Fruit fly (Drosophila melanogaster) whole organism, embryonic: ENCODE data around the gene kraken.

Experiments
- ATbp ChIP-seq: fragments of 200-800 bp; sonication (Bioruptor generic); optimal IDR thresholded peaks from 2 replicates; lab custom pipeline; 2017; ENCODE audit warnings: missing biosample characterization, mild to moderate bottlenecking, missing genetic modification characterization, missing genetic modification reagents
- Adf1 ChIP-seq: fragments of 200-800 bp; sonication (Bioruptor generic); IDR thresholded peaks from 2 replicates; pipeline ENCODE4 v1.3.6; 2022; ENCODE audit warnings: missing biosample characterization, missing genetic modification characterization
- Atf6 ChIP-seq: fragments of 200-800 bp; sonication (Bioruptor generic); IDR thresholded peaks from 2 replicates; pipeline ENCODE4 v1.3.6; 2022; ENCODE audit warnings: missing biosample characterization, missing genetic modification characterization
- CG10979 ChIP-seq: fragments of 200-800 bp; sonication (Bioruptor generic); optimal IDR thresholded peaks from 2 replicates; lab custom pipeline; 2018; ENCODE audit warnings: missing biosample characterization, mild to moderate bottlenecking, missing genetic modification characterization, moderate library complexity
- CG11085 ChIP-seq: fragments of 200-800 bp; sonication (Bioruptor generic); IDR thresholded peaks from 2 replicates; pipeline ENCODE4 v1.3.6; 2022; ENCODE audit warnings: missing biosample characterization, missing genetic modification characterization
- CG11504 ChIP-seq: fragments of 200-800 bp; sonication (Bioruptor generic); optimal IDR thresholded peaks from 3 replicates; lab custom pipeline; 2019; ENCODE audit warnings: missing biosample characterization, mild to moderate bottlenecking, missing genetic modification characterization, moderate library complexity
- CG11696 ChIP-seq: fragments of 200-800 bp; sonication (Bioruptor generic); IDR thresholded peaks from 2 replicates; pipeline ENCODE4 v1.3.6; 2022; ENCODE audit warnings: missing biosample characterization, missing genetic modification characterization
- CG12155 ChIP-seq: fragments of 200-800 bp; sonication (Bioruptor generic); optimal IDR thresholded peaks from 3 replicates; lab custom pipeline; 2016; ENCODE audit warnings: missing biosample characterization, missing genetic modification characterization
- CG12769 ChIP-seq: fragments of 200-800 bp; sonication (Bioruptor generic); optimal IDR thresholded peaks from 2 replicates; lab custom pipeline; 2019; ENCODE audit warnings: missing biosample characterization, mild to moderate bottlenecking, missing genetic modification characterization, moderate library complexity
- CG13123 ChIP-seq: fragments of 200-800 bp; sonication (Bioruptor generic); optimal IDR thresholded peaks from 2 replicates; lab custom pipeline; 2016; ENCODE audit warnings: missing biosample characterization, missing genetic modification characterization
- CG17186 ChIP-seq: fragments of 200-800 bp; sonication (Bioruptor generic); optimal IDR thresholded peaks from 3 replicates; lab custom pipeline; 2017; ENCODE audit warnings: missing biosample characterization, missing genetic modification reagents, missing genetic modification characterization
- CG31388 ChIP-seq: fragments of 200-800 bp; sonication (Bioruptor generic); optimal IDR thresholded peaks from 2 replicates; lab custom pipeline; 2016; ENCODE audit warnings: missing biosample characterization, missing genetic modification characterization
- CG6765 ChIP-seq: fragments of 200-800 bp; sonication (Bioruptor generic); optimal IDR thresholded peaks from 3 replicates; lab custom pipeline; 2017; ENCODE audit warnings: missing biosample characterization, mild to moderate bottlenecking, missing genetic modification characterization
- CG7745 ChIP-seq: fragments of 200-800 bp; sonication (Bioruptor generic); optimal IDR thresholded peaks from 2 replicates; lab custom pipeline; 2018; ENCODE audit warnings: missing biosample characterization, mild to moderate bottlenecking, missing genetic modification characterization, moderate library complexity
- CG7786 ChIP-seq: fragments of 200-800 bp; sonication (Bioruptor generic); optimal IDR thresholded peaks from 2 replicates; lab custom pipeline; 2016; ENCODE audit warnings: missing biosample characterization, missing genetic modification characterization
- CG8290 ChIP-seq, 3 experiments: fragments of 200-800 bp; sonication (Bioruptor generic); optimal IDR thresholded peaks; 2 replicates each; lab custom pipeline; 2016 to 2019; ENCODE audit warnings: missing biosample characterization in 3 of 3, missing genetic modification characterization in 3 of 3, mild to moderate bottlenecking in 2 of 3, moderate library complexity in 1 of 3
- CG9609 ChIP-seq: fragments of 200-800 bp; sonication (Bioruptor generic); optimal IDR thresholded peaks from 3 replicates; lab custom pipeline; 2016; ENCODE audit warnings: missing biosample characterization, missing genetic modification characterization
- Doc3 ChIP-seq: fragments of 200-800 bp; sonication (Bioruptor generic); IDR thresholded peaks from 3 replicates; pipeline ENCODE4 v1.3.6; 2022; ENCODE audit warnings: missing biosample characterization, missing genetic modification characterization; ENCODE audit not compliant: partially characterized antibody
- Dp ChIP-seq: fragments of 200-800 bp; sonication (Bioruptor generic); optimal IDR thresholded peaks from 2 replicates; lab custom pipeline; 2018; ENCODE audit warnings: missing biosample characterization, mild to moderate bottlenecking, missing genetic modification characterization, moderate library complexity
- Elba2 ChIP-seq: fragments of 200-800 bp; sonication (Bioruptor generic); optimal IDR thresholded peaks from 3 replicates; lab custom pipeline; 2016; ENCODE audit warnings: missing biosample characterization, missing genetic modification characterization
- Fer1 ChIP-seq: fragments of 200-800 bp; sonication (Bioruptor generic); optimal IDR thresholded peaks from 2 replicates; lab custom pipeline; 2017; ENCODE audit warnings: missing biosample characterization, mild to moderate bottlenecking, missing genetic modification characterization
- Fer3 ChIP-seq: fragments of 200-800 bp; sonication (Bioruptor generic); optimal IDR thresholded peaks from 2 replicates; lab custom pipeline; 2018; ENCODE audit warnings: missing biosample characterization, mild to moderate bottlenecking, missing genetic modification characterization, moderate library complexity
- Gug ChIP-seq: fragments of 200-800 bp; sonication (Bioruptor generic); IDR thresholded peaks from 4 replicates; pipeline ENCODE4 v1.3.6; 2022; ENCODE audit warnings: missing biosample characterization, missing genetic modification characterization
- NC2α ChIP-seq: fragments of 200-800 bp; sonication (Bioruptor generic); optimal IDR thresholded peaks from 2 replicates; lab custom pipeline; 2016; ENCODE audit warnings: missing biosample characterization, missing genetic modification characterization
- Nf-YA ChIP-seq: fragments of 200-800 bp; sonication (Bioruptor generic); IDR thresholded peaks from 2 replicates; pipeline ENCODE4 v1.3.6; 2022; ENCODE audit warnings: missing biosample characterization, missing genetic modification characterization
- Rx ChIP-seq: fragments of 200-800 bp; sonication (Bioruptor generic); IDR thresholded peaks from 2 replicates; pipeline ENCODE4 v1.3.6; 2022; ENCODE audit warnings: missing biosample characterization, missing genetic modification characterization
- TFAM ChIP-seq: fragments of 200-800 bp; sonication (Bioruptor generic); optimal IDR thresholded peaks from 2 replicates; lab custom pipeline; 2017; ENCODE audit warnings: missing biosample characterization, missing genetic modification characterization, inconsistent platforms
- ac ChIP-seq: fragments of 200-800 bp; sonication (Bioruptor generic); optimal IDR thresholded peaks from 3 replicates; lab custom pipeline; 2017; ENCODE audit warnings: missing biosample characterization, mild to moderate bottlenecking, missing genetic modification characterization
- aop ChIP-seq: fragments of 200-800 bp; sonication (Bioruptor generic); IDR thresholded peaks from 2 replicates; pipeline ENCODE4 v1.3.6; 2022; ENCODE audit warnings: missing biosample characterization, missing genetic modification characterization
- bbx ChIP-seq: fragments of 200-800 bp; sonication (Bioruptor generic); IDR thresholded peaks from 2 replicates; pipeline ENCODE4 v1.3.6; 2022; ENCODE audit warnings: missing biosample characterization, missing genetic modification characterization; ENCODE audit not compliant: partially characterized antibody
- bcd ChIP-seq: fragments of 200-800 bp; sonication (Bioruptor generic); optimal IDR thresholded peaks from 2 replicates; lab custom pipeline; 2017; ENCODE audit warnings: missing biosample characterization, mild to moderate bottlenecking, missing genetic modification characterization
- cg ChIP-seq: fragments of 200-800 bp; sonication (Bioruptor generic); optimal IDR thresholded peaks from 3 replicates; lab custom pipeline; 2019; ENCODE audit warnings: missing biosample characterization, mild to moderate bottlenecking, missing genetic modification characterization, moderate library complexity
- croc ChIP-seq: fragments of 200-800 bp; sonication (Bioruptor generic); conservative IDR thresholded peaks from 3 replicates; pipeline ENCODE4 v1.3.6; 2022; ENCODE audit warnings: missing biosample characterization, missing genetic modification characterization
- da ChIP-seq: fragments of 200-800 bp; sonication (Bioruptor generic); optimal IDR thresholded peaks from 2 replicates; lab custom pipeline; 2016; ENCODE audit warnings: missing biosample characterization, missing genetic modification characterization
- danr ChIP-seq: fragments of 200-800 bp; sonication (Bioruptor generic); IDR thresholded peaks from 2 replicates; pipeline ENCODE4 v1.3.6; 2022; ENCODE audit warnings: missing biosample characterization, missing genetic modification characterization
- esg ChIP-seq: fragments of 200-800 bp; sonication (Bioruptor generic); conservative IDR thresholded peaks from 2 replicates; pipeline ENCODE4 v1.3.6; 2022; ENCODE audit warnings: missing biosample characterization, missing genetic modification characterization
- exex ChIP-seq: fragments of 200-800 bp; sonication (Bioruptor generic); optimal IDR thresholded peaks from 4 replicates; lab custom pipeline; 2018; ENCODE audit warnings: missing biosample characterization, mild to moderate bottlenecking, missing genetic modification characterization, moderate library complexity
- gem ChIP-seq: fragments of 200-800 bp; sonication (Bioruptor generic); optimal IDR thresholded peaks from 2 replicates; lab custom pipeline; 2019; ENCODE audit warnings: missing biosample characterization, mild to moderate bottlenecking, missing genetic modification characterization, moderate library complexity
- nerfin-1 ChIP-seq: fragments of 200-800 bp; sonication (Bioruptor generic); optimal IDR thresholded peaks from 3 replicates; lab custom pipeline; 2019; ENCODE audit warnings: missing biosample characterization, mild to moderate bottlenecking, missing genetic modification characterization, moderate library complexity
- oc ChIP-seq: fragments of 200-800 bp; sonication (Bioruptor generic); optimal IDR thresholded peaks from 2 replicates; lab custom pipeline; 2018; ENCODE audit warnings: missing biosample characterization, mild to moderate bottlenecking, missing genetic modification characterization, moderate library complexity
- pb ChIP-seq: fragments of 200-800 bp; sonication (Bioruptor generic); optimal IDR thresholded peaks from 3 replicates; lab custom pipeline; 2016; ENCODE audit warnings: missing biosample characterization, missing genetic modification characterization
- peb ChIP-seq: fragments of 200-800 bp; sonication (Bioruptor generic); IDR thresholded peaks from 2 replicates; pipeline ENCODE4 v1.3.6; 2022; ENCODE audit warnings: missing biosample characterization, missing genetic modification characterization
- pfk ChIP-seq: fragments of 200-800 bp; sonication (Bioruptor generic); optimal IDR thresholded peaks from 2 replicates; lab custom pipeline; 2018; ENCODE audit warnings: missing biosample characterization, mild to moderate bottlenecking, missing genetic modification characterization, moderate library complexity
- psq ChIP-seq: fragments of 200-800 bp; sonication (Bioruptor generic); optimal IDR thresholded peaks from 2 replicates; lab custom pipeline; 2017; ENCODE audit warnings: missing biosample characterization, missing genetic modification characterization
- ranshi ChIP-seq: fragments of 200-800 bp; sonication (Bioruptor generic); IDR thresholded peaks from 2 replicates; pipeline ENCODE4 v1.3.6; 2022; ENCODE audit warnings: missing biosample characterization, missing genetic modification characterization
- toy ChIP-seq: fragments of 200-800 bp; sonication (Bioruptor generic); IDR thresholded peaks from 2 replicates; pipeline ENCODE4 v1.3.6; 2022; ENCODE audit warnings: missing biosample characterization, missing genetic modification characterization
- unpg ChIP-seq: fragments of 200-800 bp; sonication (Bioruptor generic); optimal IDR thresholded peaks from 3 replicates; lab custom pipeline; 2018; ENCODE audit warnings: missing biosample characterization, mild to moderate bottlenecking, missing genetic modification characterization, moderate library complexity
- vfl ChIP-seq: fragments of 200-800 bp; sonication (Bioruptor generic); optimal IDR thresholded peaks from 2 replicates; lab custom pipeline; 2016; ENCODE audit warnings: missing biosample characterization, missing genetic modification characterization
- vnd ChIP-seq: fragments of 200-800 bp; sonication (Bioruptor generic); IDR thresholded peaks from 3 replicates; pipeline ENCODE4 v1.3.6; 2022; ENCODE audit warnings: missing biosample characterization, missing genetic modification characterization; ENCODE audit not compliant: partially characterized antibody

The kraken gene

dm6 chr2L:856690-857488, 4.3 kb downstream of the kraken start (continued):
- TF ChIP-seq pfk (GFP tag; lab: Kevin White, UChicago) (no peak), Dp (GFP tag; lab: Kevin White, UChicago) (no peak), psq (GFP tag; lab: Kevin White, UChicago) (no peak), cg (GFP tag; lab: Kevin White, UChicago) (no peak), vnd (GFP tag; lab: Robert Waterston, UW) (no peak), Elba2 (no peak), gem (tag; lab: Kevin White, UChicago) (peak; percentile 83), CG12155 (GFP tag; lab: Kevin White, UChicago) (peak; percentile 61), toy (GFP tag; lab: Robert Waterston, UW) (no peak), CG31388 (GFP tag; lab: Kevin White, UChicago) (peak; percentile 40), CG13123 (GFP tag; lab: Kevin White, UChicago) (peak; percentile 44), TFAM (GFP tag; lab: Kevin White, UChicago) (no peak), CG8290 (GFP tag; optimal IDR thresholded peaks at IDR 0.05; lab: Kevin White, UChicago) (no peak), CG8290 (tag; optimal IDR thresholded peaks at IDR 0.05; lab: Kevin White, UChicago) (peak in 1 of 2 experiments; percentile 89), danr (GFP tag; lab: Robert Waterston, UW) (peak; percentile 78; the same call in 1 of the 2 replicates), Adf1 (no peak), NC2α (peak; percentile 35), CG7745 (no peak), ranshi (GFP tag; lab: Robert Waterston, UW) (peak; percentile 84), CG11696 (GFP tag; lab: Robert Waterston, UW) (peak; percentile 97), Nf-YA (GFP tag; lab: Robert Waterston, UW) (peak; percentile 81), bbx (no peak), unpg (peak; percentile 80), oc (peak; percentile 84), da (no peak), CG10979 (tag; lab: Kevin White, UChicago) (peak; percentile 84), Gug (GFP tag; lab: Robert Waterston, UW) (peak; percentile 85), aop (GFP tag; lab: Robert Waterston, UW) (peak; percentile 52; the same call in 1 of the 2 replicates), bcd (GFP tag; lab: Kevin White, UChicago) (peak; percentile 74), pb (GFP tag; lab: Kevin White, UChicago) (peak; percentile 55), ATbp (peak; percentile 85), CG11085 (GFP tag; lab: Robert Waterston, UW) (peak; percentile 38), CG7786 (GFP tag; lab: Kevin White, UChicago) (peak; percentile 67), Doc3 (GFP tag; lab: Robert Waterston, UW) (no peak), CG6765 (GFP tag; lab: Kevin White, UChicago) (no peak), Fer1 (GFP tag; lab: Kevin White, UChicago) (peak; percentile 6), exex (peak; percentile 46), peb (GFP tag; lab: Robert Waterston, UW) (peak; percentile 83), esg (peak; percentile 80), Fer3 (tag; lab: Kevin White, UChicago) (peak; percentile 67), nerfin-1 (peak; percentile 66), vfl (peak; percentile 38), CG9609 (GFP tag; lab: Kevin White, UChicago) (peak; percentile 63), CG11504 (tag; lab: Kevin White, UChicago) (peak; percentile 86), CG17186 (GFP tag; lab: Kevin White, UChicago) (peak; percentile 63), Atf6 (GFP tag; lab: Robert Waterston, UW) (peak; percentile 35; the same call in 1 of the 2 replicates), CG12769 (peak; percentile 81), Rx (GFP tag; lab: Robert Waterston, UW) (peak; percentile 77), ac (GFP tag; lab: Kevin White, UChicago) (peak; percentile 52), croc (GFP tag; lab: Robert Waterston, UW) (peak; percentile 79)
